Worm (Caenorhabditis elegans): ENCODE data around the gene tbc-8.

ce11 chrIII:10376041-10376440, 11.3 kb downstream of the tbc-8 start:
- TF ChIP-seq nhr-77 (tag; optimal IDR thresholded peaks at IDR 0.05) = no peak
- TF ChIP-seq spr-1 (tag; optimal IDR thresholded peaks at IDR 0.05) = no peak
- TF ChIP-seq zag-1 (tag; optimal IDR thresholded peaks at IDR 0.05) = no peak

Measured in whole organism, L4 larva.